Fruit fly (Drosophila melanogaster) whole organism, embryonic: Measurements from ENCODE around the gene isoQC.

Source experiments
- CG10979 ChIP-seq: fragments of 200-800 bp; sonication (Bioruptor generic); optimal IDR thresholded peaks from 2 replicates; lab custom pipeline; 2018; ENCODE audit warnings: missing biosample characterization, mild to moderate bottlenecking, missing genetic modification characterization, moderate library complexity
- CG18262 ChIP-seq: fragments of 200-800 bp; optimal IDR thresholded peaks from 3 replicates; lab custom pipeline; 2019; ENCODE audit warnings: missing biosample characterization, mild to moderate bottlenecking, missing genetic modification characterization, moderate library complexity
- CG34422 ChIP-seq: fragments of 200-800 bp; sonication (Bioruptor generic); IDR thresholded peaks from 3 replicates; pipeline ENCODE4 v1.3.6; 2022; ENCODE audit warnings: missing biosample characterization, missing genetic modification characterization
- CG3726 ChIP-seq: fragments of 200-800 bp; sonication (Bioruptor generic); IDR thresholded peaks from 3 replicates; pipeline ENCODE4, ENCODE4 v1.3.6; 2022; ENCODE audit warnings: missing biosample characterization, missing genetic modification characterization
- CG6683 ChIP-seq: fragments of 200-800 bp; sonication (Bioruptor generic); optimal IDR thresholded peaks from 2 replicates; lab custom pipeline; 2017; ENCODE audit warnings: missing biosample characterization, mild to moderate bottlenecking, missing genetic modification characterization, missing genetic modification reagents
- CG8478 ChIP-seq: fragments of >200 bp; optimal IDR thresholded peaks from 2 replicates; lab custom pipeline; 2018
- Ptx1 ChIP-seq: fragments of 200-800 bp; sonication (Bioruptor generic); IDR thresholded peaks from 2 replicates; pipeline ENCODE4 v1.3.6; 2022; ENCODE audit warnings: missing biosample characterization, missing genetic modification characterization
- fd102C ChIP-seq: fragments of 200-800 bp; sonication (Bioruptor generic); optimal IDR thresholded peaks from 2 replicates; lab custom pipeline; 2018; ENCODE audit warnings: missing biosample characterization, mild to moderate bottlenecking, missing genetic modification characterization, moderate library complexity
- oc ChIP-seq: fragments of 200-800 bp; sonication (Bioruptor generic); optimal IDR thresholded peaks from 2 replicates; lab custom pipeline; 2018; ENCODE audit warnings: missing biosample characterization, mild to moderate bottlenecking, missing genetic modification characterization, moderate library complexity
- tio ChIP-seq: fragments of 200-800 bp; sonication (Bioruptor generic); optimal IDR thresholded peaks from 2 replicates; lab custom pipeline; 2017; ENCODE audit warnings: missing biosample characterization, missing genetic modification characterization, inconsistent platforms
- usp ChIP-seq: fragments of >200 bp; optimal IDR thresholded peaks from 2 replicates; lab custom pipeline; 2017; ENCODE audit warnings: missing biosample characterization, missing genetic modification characterization

- no peak for TF ChIP-seq CG18262
- TF ChIP-seq CG34422: no peak
- TF ChIP-seq CG8478: no peak
- TF ChIP-seq CG6683: no peak
- TF ChIP-seq usp (GFP tag; lab: Kevin White, UChicago): no peak
- TF ChIP-seq Ptx1 (GFP tag; lab: Robert Waterston, UW): no peak
- TF ChIP-seq oc: no peak
- no peak for TF ChIP-seq tio (GFP tag; lab: Kevin White, UChicago)
- TF ChIP-seq CG3726 (GFP tag; lab: Robert Waterston, UW): no peak
- no peak for TF ChIP-seq fd102C (GFP tag; lab: Kevin White, UChicago)
- TF ChIP-seq CG10979 (tag; lab: Kevin White, UChicago): no peak
Observed at dm6 chr3L:20448773-20449172, 25.5 kb upstream of the isoQC start.
